Fruit fly (Drosophila melanogaster) whole organism, pupa: Measurements from ENCODE around the gene ng2.

Experiments
- CG10348 ChIP-seq: fragments of 200-800 bp; sonication (Bioruptor generic); IDR thresholded peaks from 2 replicates; pipeline ENCODE4 v1.3.6; 2022; ENCODE audit warnings: missing biosample characterization, missing genetic modification characterization
- CG12605 ChIP-seq: fragments of 200-800 bp; sonication (Bioruptor generic); IDR thresholded peaks from 2 replicates; pipeline ENCODE4 v1.3.6; 2022; ENCODE audit warnings: missing biosample characterization, missing genetic modification characterization
- CG13204 ChIP-seq: fragments of 200-800 bp; sonication (Bioruptor generic); optimal IDR thresholded peaks from 2 replicates; lab custom pipeline; 2018; ENCODE audit warnings: missing biosample characterization, mild to moderate bottlenecking, missing genetic modification characterization, moderate library complexity
- CG15710 ChIP-seq: fragments of 200-800 bp; sonication (Bioruptor generic); optimal IDR thresholded peaks from 2 replicates; lab custom pipeline; 2018; ENCODE audit warnings: missing biosample characterization, mild to moderate bottlenecking, missing genetic modification characterization, moderate library complexity
- CG17806 ChIP-seq: fragments of 200-800 bp; sonication (Bioruptor generic); optimal IDR thresholded peaks from 2 replicates; lab custom pipeline; 2018; ENCODE audit warnings: missing biosample characterization, mild to moderate bottlenecking, missing genetic modification characterization, moderate library complexity
- CG32121 ChIP-seq: fragments of 200-800 bp; sonication (Bioruptor generic); IDR thresholded peaks from 2 replicates; pipeline ENCODE4 v1.3.6; 2022; ENCODE audit warnings: missing biosample characterization, missing genetic modification characterization
- CG8301 ChIP-seq: fragments of 200-800 bp; sonication (Bioruptor generic); optimal IDR thresholded peaks from 2 replicates; lab custom pipeline; 2018; ENCODE audit warnings: missing biosample characterization, mild to moderate bottlenecking, missing genetic modification characterization
- Pif1A ChIP-seq: fragments of 200-800 bp; sonication (Bioruptor generic); optimal IDR thresholded peaks from 3 replicates; lab custom pipeline; 2016; ENCODE audit warnings: missing biosample characterization, missing genetic modification characterization
- fd96Ca ChIP-seq: fragments of 200-800 bp; sonication (Bioruptor generic); IDR thresholded peaks from 3 replicates; pipeline ENCODE4 v1.3.6; 2022; ENCODE audit warnings: missing biosample characterization, missing genetic modification characterization
- gl ChIP-seq: fragments of 200-800 bp; sonication (Bioruptor generic); optimal IDR thresholded peaks from 2 replicates; lab custom pipeline; 2018; ENCODE audit warnings: missing biosample characterization, mild to moderate bottlenecking, missing genetic modification characterization

ng2 gene

dm6 chrX:3190837-3191458, 49.4 kb downstream of the ng2 start:
- TF ChIP-seq CG32121 (GFP tag; lab: Robert Waterston, UW) (no peak), CG8301 (no peak), CG15710 (tag; lab: Kevin White, UChicago) (no peak), gl (tag; lab: Kevin White, UChicago) (no peak), CG17806 (no peak), CG12605 (GFP tag; lab: Robert Waterston, UW) (no peak), fd96Ca (GFP tag; lab: Robert Waterston, UW) (no peak), Pif1A (GFP tag; lab: Kevin White, UChicago) (no peak), CG13204 (GFP tag; lab: Kevin White, UChicago) (no peak), CG10348 (GFP tag; lab: Robert Waterston, UW) (no peak)
